Worm (Caenorhabditis elegans) whole organism, L3 larva: ENCODE measurements around the gene W09G12.9.
A peak's percentile ranks its signal among the peaks of the same experiment; 100 is the strongest.
"Not testable (repeated sequence)": the region's sequence is repeated elsewhere in the genome, so short reads cannot be mapped to it uniquely, and the experiment has no call there.

Experiments used
- R02D3.7 ChIP-seq: fragments of 150-350 bp; optimal IDR thresholded peaks from 2 replicates; lab custom pipeline; 2014; ENCODE audit warnings: missing biosample characterization, missing genetic modification characterization
- ZK546.5 ChIP-seq: sonication (generic microtip); optimal IDR thresholded peaks from 2 replicates; lab custom pipeline; 2017; ENCODE audit warnings: missing biosample characterization, missing genetic modification characterization
- aly-2 ChIP-seq: fragments of 150-350 bp; optimal IDR thresholded peaks from 2 replicates; lab custom pipeline; 2014; ENCODE audit warnings: missing biosample characterization, missing genetic modification characterization
- ceh-16 ChIP-seq: sonication (generic microtip); optimal IDR thresholded peaks from 2 replicates; lab custom pipeline; 2017; ENCODE audit warnings: missing biosample characterization, missing genetic modification characterization
- ceh-28 ChIP-seq: fragments of 150-350 bp; optimal IDR thresholded peaks from 2 replicates; lab custom pipeline; 2014; ENCODE audit warnings: missing biosample characterization, missing genetic modification reagents, missing genetic modification characterization
- ceh-82 ChIP-seq: fragments of 150-350 bp; optimal IDR thresholded peaks from 2 replicates; lab custom pipeline; 2014; ENCODE audit warnings: missing biosample characterization, missing genetic modification characterization
- daf-12 ChIP-seq: fragments of 150-350 bp; optimal IDR thresholded peaks from 2 replicates; lab custom pipeline; 2014; ENCODE audit warnings: missing biosample characterization, missing genetic modification reagents, missing genetic modification characterization
- egl-27 ChIP-seq: sonication (generic microtip); optimal IDR thresholded peaks from 4 replicates; lab custom pipeline; 2017; ENCODE audit warnings: missing biosample characterization, missing genetic modification reagents, missing genetic modification characterization
- elt-2 ChIP-seq: sonication (generic microtip); optimal IDR thresholded peaks from 2 replicates; lab custom pipeline; 2016; ENCODE audit warnings: missing genetic modification reagents, mild to moderate bottlenecking, missing genetic modification characterization, missing compliant biosample characterization
- elt-3 ChIP-seq, 3 experiments: fragments of 150-350 bp in 1 of 3; sonication (generic microtip) in 2 of 3; optimal IDR thresholded peaks; 2 replicates in 2 of 3; 4 replicates in 1 of 3; lab custom pipeline; 2014 to 2017; ENCODE audit warnings: missing biosample characterization in 3 of 3, missing genetic modification characterization in 3 of 3
- fkh-2 ChIP-seq: fragments of 150-350 bp; optimal IDR thresholded peaks from 2 replicates; lab custom pipeline; 2014; ENCODE audit warnings: missing biosample characterization, missing genetic modification reagents, missing genetic modification characterization
- fos-1 ChIP-seq: fragments of 150-350 bp; optimal IDR thresholded peaks from 2 replicates; lab custom pipeline; 2014; ENCODE audit warnings: missing biosample characterization, missing genetic modification characterization
- hmg-11 ChIP-seq: sonication (generic microtip); optimal IDR thresholded peaks from 2 replicates; lab custom pipeline; 2016; ENCODE audit warnings: missing genetic modification characterization, missing compliant biosample characterization
- jun-1 ChIP-seq: fragments of 150-350 bp; optimal IDR thresholded peaks from 2 replicates; lab custom pipeline; 2014; ENCODE audit warnings: missing biosample characterization, missing genetic modification reagents, missing genetic modification characterization
- lin-15B ChIP-seq: fragments of 150-350 bp; optimal IDR thresholded peaks from 2 replicates; lab custom pipeline; 2014; ENCODE audit warnings: missing biosample characterization, missing genetic modification characterization
- lin-39 ChIP-seq: fragments of 150-350 bp; optimal IDR thresholded peaks from 2 replicates; lab custom pipeline; 2018; ENCODE audit warnings: missing biosample characterization, missing genetic modification reagents, missing genetic modification characterization
- nfya-1 ChIP-seq: sonication (generic microtip); optimal IDR thresholded peaks from 2 replicates; lab custom pipeline; 2017; ENCODE audit warnings: missing genetic modification characterization, mild to moderate bottlenecking, missing compliant biosample characterization, antibody characterized with exemption, moderate library complexity; ENCODE audit not compliant: insufficient read depth
- nhr-12 ChIP-seq: fragments of 150-350 bp; optimal IDR thresholded peaks from 2 replicates; lab custom pipeline; 2014; ENCODE audit warnings: missing biosample characterization, missing genetic modification characterization
- nhr-23 ChIP-seq: fragments of 150-350 bp; optimal IDR thresholded peaks from 2 replicates; lab custom pipeline; 2014; ENCODE audit warnings: missing biosample characterization, missing genetic modification reagents, missing genetic modification characterization
- nhr-25 ChIP-seq: sonication (generic microtip); optimal IDR thresholded peaks from 2 replicates; lab custom pipeline; 2017; ENCODE audit warnings: missing biosample characterization, missing genetic modification characterization
- nhr-43 ChIP-seq: sonication (generic microtip); optimal IDR thresholded peaks from 2 replicates; lab custom pipeline; 2016; ENCODE audit warnings: mild to moderate bottlenecking, missing genetic modification characterization, missing compliant biosample characterization; ENCODE audit not compliant: poor library complexity, severe bottlenecking
- nhr-67 ChIP-seq: fragments of 150-350 bp; optimal IDR thresholded peaks from 2 replicates; lab custom pipeline; 2014; ENCODE audit warnings: missing biosample characterization, missing genetic modification characterization
- pha-4 ChIP-seq: fragments of 150-350 bp; optimal IDR thresholded peaks from 2 replicates; lab custom pipeline; 2014; ENCODE audit warnings: missing biosample characterization, missing genetic modification reagents, missing genetic modification characterization
- pqm-1 ChIP-seq: fragments of 150-350 bp; optimal IDR thresholded peaks from 2 replicates; lab custom pipeline; 2017; ENCODE audit warnings: missing biosample characterization, missing genetic modification characterization, inconsistent platforms
- sea-2 ChIP-seq: fragments of 150-350 bp; sonication (generic microtip); optimal IDR thresholded peaks from 4 replicates; lab custom pipeline; 2014; ENCODE audit warnings: missing biosample characterization, missing genetic modification reagents, missing genetic modification characterization
- skn-1 ChIP-seq: fragments of 150-350 bp; optimal IDR thresholded peaks from 2 replicates; lab custom pipeline; 2014; ENCODE audit warnings: missing biosample characterization, missing genetic modification characterization
- snpc-4 ChIP-seq: fragments of 150-350 bp; optimal IDR thresholded peaks from 2 replicates; lab custom pipeline; 2014; ENCODE audit warnings: missing biosample characterization, missing genetic modification characterization
- tbx-2 ChIP-seq: sonication (generic microtip); optimal IDR thresholded peaks from 2 replicates; lab custom pipeline; 2016; ENCODE audit warnings: mild to moderate bottlenecking, missing genetic modification characterization, missing compliant biosample characterization
- unc-39 ChIP-seq: sonication (generic microtip); optimal IDR thresholded peaks from 4 replicates; lab custom pipeline; 2017; ENCODE audit warnings: missing biosample characterization, missing genetic modification characterization
- zag-1 ChIP-seq: fragments of 150-350 bp; optimal IDR thresholded peaks from 2 replicates; lab custom pipeline; 2014; ENCODE audit warnings: missing biosample characterization, missing genetic modification characterization
- ztf-11 ChIP-seq: fragments of 150-350 bp; optimal IDR thresholded peaks from 2 replicates; lab custom pipeline; 2014; ENCODE audit warnings: missing biosample characterization, missing genetic modification characterization
- ztf-4 ChIP-seq: fragments of 150-350 bp; optimal IDR thresholded peaks from 2 replicates; lab custom pipeline; 2014; ENCODE audit warnings: missing biosample characterization, missing genetic modification characterization

W09G12.9 gene

DNA sequence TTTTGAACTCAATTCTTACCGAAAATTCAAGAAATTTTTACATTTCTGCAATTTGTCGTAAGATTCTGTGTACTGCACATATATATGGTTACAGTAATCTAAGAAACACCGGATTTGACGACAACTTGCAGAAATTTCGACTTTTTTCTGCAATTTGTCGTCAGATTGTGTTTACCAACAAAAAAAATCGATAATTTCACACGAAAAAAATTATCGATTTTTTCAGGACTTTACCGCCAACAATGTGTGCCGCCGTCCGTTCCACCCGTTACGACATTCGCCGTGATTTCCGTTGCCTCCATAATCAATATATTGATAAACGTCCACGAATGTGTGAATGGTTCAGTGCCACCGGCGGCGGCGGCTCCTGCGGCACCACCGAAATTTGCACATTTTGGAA, 42.0 kb upstream of the W09G12.9 start:
- TF ChIP-seq nhr-23 (tag; lab: Kevin White, UChicago) (no peak), tbx-2 (tag; lab: Kevin White, UChicago) (no peak), pqm-1 (tag; lab: Kevin White, UChicago) (no peak)

DNA sequence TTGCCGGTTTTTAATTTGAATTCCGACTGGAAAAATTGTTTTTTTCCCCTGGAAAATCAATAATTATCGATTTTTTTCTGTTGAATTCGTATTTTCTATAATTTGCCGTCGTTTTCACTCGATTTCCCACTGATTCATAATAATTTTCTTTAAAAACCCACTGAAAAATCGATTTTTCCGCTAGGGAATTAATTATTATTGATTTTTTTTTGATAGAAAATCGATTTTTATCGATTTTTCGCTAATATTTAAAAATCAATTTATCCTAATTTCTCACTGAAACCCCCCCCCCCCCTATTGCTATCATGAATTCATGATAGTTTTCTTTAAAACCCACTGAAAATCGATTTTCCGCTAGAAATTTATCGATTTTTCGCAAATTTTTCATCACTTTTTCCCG, 39.8 kb upstream of the W09G12.9 start:
- TF ChIP-seq zag-1 (tag; lab: Kevin White, UChicago) = no peak
- no peak for TF ChIP-seq nfya-1
- no peak for TF ChIP-seq lin-39 (tag; lab: Kevin White, UChicago)
- peak; percentile 68 for TF ChIP-seq ceh-28 (tag; lab: Kevin White, UChicago)

DNA sequence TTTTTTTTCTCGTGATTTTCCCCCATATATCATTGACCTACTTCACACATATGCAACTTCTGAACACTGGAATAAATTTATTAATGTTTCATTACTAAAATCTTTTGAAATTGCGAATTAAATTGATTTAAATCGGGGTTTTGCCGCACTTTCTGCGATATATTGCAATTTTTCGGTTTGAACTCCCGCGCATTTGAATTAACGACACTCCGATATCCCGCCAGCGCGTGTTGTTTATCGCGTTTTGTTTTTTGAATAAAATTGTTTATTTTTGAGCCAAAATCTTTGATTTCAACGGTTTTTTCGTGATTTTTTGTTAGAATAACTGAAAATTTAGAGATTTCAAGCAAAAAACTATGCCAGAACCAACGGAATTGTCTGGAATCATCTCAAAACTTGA, 38.7 kb upstream of the W09G12.9 start, which contains the start of gene Y104H12D.2:
TSS of gene Y104H12D.2 (plus strand) at position 340 of the 400 bp plus-strand sequence.
- TF ChIP-seq pha-4 (tag; lab: Kevin White, UChicago) = peak; percentile 54
- TF ChIP-seq lin-15B (tag; lab: Kevin White, UChicago) = peak; percentile 23
- no peak for TF ChIP-seq fkh-2 (tag; lab: Kevin White, UChicago)
- TF ChIP-seq nfya-1 = peak; percentile 29
- TF ChIP-seq hmg-11 = peak; percentile 8
- no peak for TF ChIP-seq ceh-28 (tag; lab: Kevin White, UChicago)

DNA sequence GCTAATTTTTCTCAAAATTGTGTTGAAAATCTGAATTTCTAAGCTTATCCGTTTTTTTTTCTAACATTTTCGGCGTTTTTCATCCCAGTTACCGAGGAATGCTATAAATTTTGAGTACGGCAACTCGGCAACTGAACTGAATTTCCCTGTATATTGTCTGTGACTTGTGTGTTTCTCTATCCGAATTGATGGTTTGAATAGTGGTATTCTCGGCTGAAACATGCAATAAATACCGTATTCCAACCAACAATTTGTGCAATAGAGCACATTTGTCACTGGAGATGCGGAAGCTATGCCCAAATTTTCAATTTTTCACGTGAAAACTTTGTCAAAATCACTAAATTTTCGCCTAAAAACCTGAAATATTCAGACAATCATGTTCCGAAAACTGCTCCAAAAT, 34.1 kb upstream of the W09G12.9 start, which contains the start of gene rmif-2:
TSS of gene rmif-2 (plus strand) at position 301 of the 400 bp plus-strand sequence.
- TF ChIP-seq nhr-67 (tag; lab: Kevin White, UChicago); elt-3 (tag; optimal IDR thresholded peaks at IDR 0.05; lab: Kevin White, UChicago); ztf-4 (tag; lab: Kevin White, UChicago): not testable (repeated sequence)

DNA sequence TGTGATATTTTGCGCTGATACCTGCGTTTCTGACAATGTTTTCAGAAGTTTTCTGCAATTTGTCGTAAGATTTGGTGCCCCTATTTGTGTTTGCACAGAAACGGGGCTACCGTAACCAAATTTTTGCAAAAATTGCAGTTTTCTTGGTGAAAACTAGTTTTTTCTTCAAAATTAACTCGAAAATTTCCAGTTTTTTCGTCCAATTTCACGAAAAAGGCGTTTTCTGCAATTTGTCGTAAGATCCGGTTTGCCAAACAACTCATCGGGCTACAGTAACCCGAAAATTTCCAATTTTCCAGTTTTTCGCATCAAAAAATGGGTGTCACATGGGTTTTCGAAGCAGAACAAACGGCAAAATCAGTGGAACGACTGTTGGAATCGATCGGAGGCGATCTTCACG, 28.9 kb upstream of the W09G12.9 start, which contains the start of gene mdt-20:
TSS of gene mdt-20 (plus strand) at position 301 of the 400 bp plus-strand sequence.
- TF ChIP-seq nhr-25, nhr-23, ztf-4 (tag; lab: Kevin White, UChicago): not testable (repeated sequence)
- TF ChIP-seq, all 47 proteins: peak for 0; not testable (repeated sequence) for 47

DNA sequence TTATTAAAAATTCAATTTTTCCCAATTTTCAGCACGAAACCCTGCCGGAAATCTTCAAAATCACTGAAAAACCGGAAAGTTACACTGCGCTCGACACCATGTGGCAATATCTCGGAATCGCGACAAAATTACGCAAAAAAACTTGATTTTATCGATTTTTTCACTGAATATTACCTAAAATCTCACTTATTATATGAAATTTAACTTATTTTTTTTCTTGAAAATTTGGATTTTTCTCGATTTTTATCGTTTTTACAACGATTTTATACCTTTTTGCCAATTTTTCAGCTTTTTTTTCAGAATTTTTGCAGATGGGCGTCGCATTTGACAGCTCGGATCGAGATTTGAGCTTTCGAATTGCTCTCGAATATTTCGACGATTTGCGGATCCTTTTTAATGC, 23.6 kb upstream of the W09G12.9 start, which contains the start of gene spl-3:
TSS of gene spl-3 (plus strand) at position 301 of the 400 bp plus-strand sequence.
- no peak for TF ChIP-seq R02D3.7
- TF ChIP-seq sea-2 (GFP tag; lab: Kevin White, UChicago) = no peak
- TF ChIP-seq fos-1 (tag; lab: Kevin White, UChicago) = no peak
- no peak for TF ChIP-seq lin-39 (tag; lab: Kevin White, UChicago)
- TF ChIP-seq nhr-12 (tag; lab: Kevin White, UChicago) = no peak
- no peak for TF ChIP-seq daf-12 (tag; lab: Kevin White, UChicago)
- no peak for TF ChIP-seq nhr-43
- no peak for TF ChIP-seq snpc-4 (tag; lab: Kevin White, UChicago)
- no peak for TF ChIP-seq elt-2
- TF ChIP-seq ceh-82 = no peak
- no peak for TF ChIP-seq hmg-11
- TF ChIP-seq aly-2 (tag; lab: Kevin White, UChicago) = no peak
- TF ChIP-seq elt-3 (tag; optimal IDR thresholded peaks at IDR 0.05; lab: Kevin White, UChicago) = no peak
- no peak for TF ChIP-seq skn-1 (tag; lab: Kevin White, UChicago)
- no peak for TF ChIP-seq ceh-16
- TF ChIP-seq egl-27 = no peak
- TF ChIP-seq, all 47 proteins: peak for 0

DNA sequence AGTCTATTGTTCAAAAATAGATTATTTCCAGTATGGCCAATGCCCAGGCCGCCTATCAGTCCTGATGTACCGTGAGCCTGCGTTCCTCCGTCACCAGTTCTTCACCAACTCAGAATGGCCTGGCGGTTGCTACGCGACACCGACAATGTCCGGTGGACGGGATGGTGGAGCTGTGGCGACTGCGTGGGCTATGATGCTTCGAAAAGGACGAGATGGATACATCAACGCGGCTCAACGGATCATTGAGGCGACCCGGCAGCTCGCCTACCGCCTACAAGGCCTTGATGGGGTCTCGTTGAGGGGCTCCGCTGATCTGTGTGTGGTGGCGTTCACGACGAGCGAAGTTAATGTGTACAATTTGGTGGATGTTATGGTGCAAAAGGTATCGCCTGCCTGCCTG, 16.9 kb upstream of the W09G12.9 start:
- TF ChIP-seq sea-2 (GFP tag; lab: Kevin White, UChicago) = no peak
- no peak for TF ChIP-seq nhr-12 (tag; lab: Kevin White, UChicago)
- no peak for TF ChIP-seq unc-39 (tag; lab: Kevin White, UChicago)
- TF ChIP-seq lin-15B (tag; lab: Kevin White, UChicago) = no peak
- no peak for TF ChIP-seq snpc-4 (tag; lab: Kevin White, UChicago)
- TF ChIP-seq lin-39 (tag; lab: Kevin White, UChicago) = no peak
- no peak for TF ChIP-seq ztf-11
- TF ChIP-seq ZK546.5 (tag; lab: Kevin White, UChicago) = no peak
- TF ChIP-seq jun-1 (tag; lab: Kevin White, UChicago) = no peak
